Fruit fly (Drosophila melanogaster) whole organism, embryonic: Measurements from ENCODE around the gene dj-1beta.

ENCODE experiments used
- B-H1 ChIP-seq: fragments of 200-800 bp; sonication (Bioruptor generic); IDR thresholded peaks from 3 replicates; pipeline ENCODE4 v1.3.6; 2022; ENCODE audit warnings: missing biosample characterization, missing genetic modification characterization
- Blimp-1 ChIP-seq: fragments of 200-800 bp; sonication (Bioruptor generic); optimal IDR thresholded peaks from 3 replicates; lab custom pipeline; 2018; ENCODE audit warnings: missing biosample characterization, missing genetic modification characterization, mild to moderate bottlenecking, moderate library complexity, missing genetic modification reagents
- C15 ChIP-seq: fragments of 200-800 bp; sonication (Bioruptor generic); IDR thresholded peaks from 3 replicates; pipeline ENCODE4 v1.3.6; 2022; ENCODE audit warnings: missing biosample characterization, missing genetic modification characterization
- CG10267 ChIP-seq: fragments of 200-800 bp; sonication (Bioruptor generic); optimal IDR thresholded peaks from 2 replicates; lab custom pipeline; 2018; ENCODE audit warnings: missing biosample characterization, mild to moderate bottlenecking, missing genetic modification characterization, moderate library complexity
- CG16813 ChIP-seq: fragments of 200-800 bp; sonication (Bioruptor generic); IDR thresholded peaks from 3 replicates; pipeline ENCODE4 v1.3.6; 2022; ENCODE audit warnings: missing biosample characterization, missing genetic modification characterization; ENCODE audit not compliant: partially characterized antibody
- CG17359 ChIP-seq: fragments of 200-800 bp; sonication (Bioruptor generic); optimal IDR thresholded peaks from 3 replicates; lab custom pipeline; 2018; ENCODE audit warnings: missing biosample characterization, mild to moderate bottlenecking, missing genetic modification characterization, moderate library complexity
- CG17385 ChIP-seq: fragments of 200-800 bp; sonication (Bioruptor generic); optimal IDR thresholded peaks from 3 replicates; lab custom pipeline; 2018; ENCODE audit warnings: missing biosample characterization, mild to moderate bottlenecking, missing genetic modification characterization
- CG2120 ChIP-seq: fragments of 200-800 bp; sonication (Bioruptor generic); optimal IDR thresholded peaks from 3 replicates; lab custom pipeline; 2016; ENCODE audit warnings: missing biosample characterization, missing genetic modification characterization
- CG2889 ChIP-seq: fragments of 200-800 bp; sonication (Bioruptor generic); IDR thresholded peaks from 3 replicates; pipeline ENCODE4 v1.3.6; 2022; ENCODE audit warnings: missing biosample characterization, missing genetic modification characterization
- CG3065 ChIP-seq: fragments of 200-800 bp; sonication (Bioruptor generic); optimal IDR thresholded peaks from 2 replicates; lab custom pipeline; 2016; ENCODE audit warnings: missing biosample characterization, missing genetic modification characterization
- CG31441 ChIP-seq: fragments of 200-800 bp; sonication (Bioruptor generic); IDR thresholded peaks from 2 replicates; pipeline ENCODE4 v1.3.6; 2022; ENCODE audit warnings: missing biosample characterization, missing genetic modification characterization
- CG4360 ChIP-seq: fragments of 200-800 bp; sonication (Bioruptor generic); IDR thresholded peaks from 2 replicates; pipeline ENCODE4 v1.3.6; 2022; ENCODE audit warnings: missing biosample characterization, missing genetic modification characterization
- CG43689 ChIP-seq: fragments of 200-800 bp; sonication (Bioruptor generic); IDR thresholded peaks from 2 replicates; pipeline ENCODE4 v1.3.6; 2022; ENCODE audit warnings: missing biosample characterization, missing genetic modification characterization
- CG4404 ChIP-seq: fragments of 200-800 bp; sonication (Bioruptor generic); IDR thresholded peaks from 2 replicates; pipeline ENCODE4 v1.3.6; 2022; ENCODE audit warnings: missing biosample characterization, missing genetic modification characterization
- CG7357 ChIP-seq: fragments of 200-800 bp; sonication (Bioruptor generic); IDR thresholded peaks from 3 replicates; pipeline ENCODE4 v1.3.6; 2022; ENCODE audit warnings: missing biosample characterization, missing genetic modification characterization
- CG7839 ChIP-seq: fragments of 200-800 bp; sonication (Bioruptor generic); optimal IDR thresholded peaks from 3 replicates; lab custom pipeline; 2018; ENCODE audit warnings: missing biosample characterization, mild to moderate bottlenecking, missing genetic modification characterization, moderate library complexity
- CG8765 ChIP-seq: fragments of 200-800 bp; sonication (Bioruptor generic); IDR thresholded peaks from 2 replicates; pipeline ENCODE4 v1.3.6; 2022; ENCODE audit warnings: missing biosample characterization, missing genetic modification characterization
- Chrac-16 ChIP-seq: fragments of 200-800 bp; sonication (Bioruptor generic); optimal IDR thresholded peaks from 3 replicates; lab custom pipeline; 2016; ENCODE audit warnings: missing biosample characterization, missing genetic modification characterization
- Doc2 ChIP-seq: fragments of 200-800 bp; sonication (Bioruptor generic); IDR thresholded peaks from 2 replicates; pipeline ENCODE4 v1.3.6; 2022; ENCODE audit warnings: missing biosample characterization, missing genetic modification characterization
- ERR ChIP-seq: fragments of 200-800 bp; sonication (Bioruptor generic); optimal IDR thresholded peaks from 2 replicates; lab custom pipeline; 2016; ENCODE audit warnings: missing biosample characterization, missing genetic modification characterization
- GATAe ChIP-seq: fragments of 200-800 bp; sonication (Bioruptor generic); conservative IDR thresholded peaks from 2 replicates; pipeline ENCODE4 v1.3.6; 2022; ENCODE audit warnings: missing biosample characterization, missing genetic modification characterization
- H2.0 ChIP-seq: fragments of 200-800 bp; sonication (Bioruptor generic); IDR thresholded peaks from 2 replicates; pipeline ENCODE4 v1.3.6; 2022; ENCODE audit warnings: missing biosample characterization, missing genetic modification characterization
- HLH4C ChIP-seq: fragments of 200-800 bp; sonication (Bioruptor generic); IDR thresholded peaks from 3 replicates; pipeline ENCODE4 v1.3.6; 2022; ENCODE audit warnings: missing biosample characterization, missing genetic modification characterization; ENCODE audit not compliant: partially characterized antibody
- Jarid2 ChIP-seq: fragments of 200-800 bp; sonication (Bioruptor generic); optimal IDR thresholded peaks from 3 replicates; lab custom pipeline; 2017; ENCODE audit warnings: mild to moderate bottlenecking, missing biosample characterization, missing genetic modification reagents, missing genetic modification characterization
- Lhr ChIP-seq: fragments of 200-800 bp; sonication (Bioruptor generic); optimal IDR thresholded peaks from 3 replicates; lab custom pipeline; 2017; ENCODE audit warnings: mild to moderate bottlenecking, missing biosample characterization, missing genetic modification reagents, missing genetic modification characterization
- Mes4 ChIP-seq: fragments of 200-800 bp; sonication (Bioruptor generic); optimal IDR thresholded peaks from 2 replicates; lab custom pipeline; 2016; ENCODE audit warnings: missing biosample characterization, missing genetic modification characterization
- Nf-YA ChIP-seq: fragments of 200-800 bp; sonication (Bioruptor generic); IDR thresholded peaks from 2 replicates; pipeline ENCODE4 v1.3.6; 2022; ENCODE audit warnings: missing biosample characterization, missing genetic modification characterization
- Poxn ChIP-seq: fragments of 200-800 bp; sonication (Bioruptor generic); IDR thresholded peaks from 2 replicates; pipeline ENCODE4 v1.3.6; 2022; ENCODE audit warnings: missing biosample characterization, missing genetic modification characterization
- Ptx1 ChIP-seq: fragments of 200-800 bp; sonication (Bioruptor generic); IDR thresholded peaks from 2 replicates; pipeline ENCODE4 v1.3.6; 2022; ENCODE audit warnings: missing biosample characterization, missing genetic modification characterization
- Rfx ChIP-seq: fragments of 200-800 bp; sonication (Bioruptor generic); IDR thresholded peaks from 2 replicates; pipeline ENCODE4 v1.3.6; 2022; ENCODE audit warnings: missing biosample characterization, missing genetic modification characterization
- Ssrp ChIP-seq: fragments of 200-800 bp; sonication (Bioruptor generic); optimal IDR thresholded peaks from 2 replicates; lab custom pipeline; 2018; ENCODE audit warnings: missing biosample characterization, mild to moderate bottlenecking, missing genetic modification characterization, moderate library complexity
- Stat92E ChIP-seq, 3 experiments: fragments of >200 bp in 2 of 3; fragments of 200-800 bp in 1 of 3; sonication (Bioruptor generic) in 1 of 3; optimal IDR thresholded peaks; 2 replicates each; lab custom pipeline; 2017 to 2019; ENCODE audit warnings: missing biosample characterization in 3 of 3, missing genetic modification characterization in 3 of 3, mild to moderate bottlenecking in 1 of 3, moderate library complexity in 1 of 3
- Usf ChIP-seq: fragments of 200-800 bp; sonication (Bioruptor generic); optimal IDR thresholded peaks from 2 replicates; lab custom pipeline; 2017; ENCODE audit warnings: missing genotype, missing biosample characterization, missing genetic modification characterization
- Vsx1 ChIP-seq: fragments of 200-800 bp; sonication (Bioruptor generic); optimal IDR thresholded peaks from 2 replicates; lab custom pipeline; 2017; ENCODE audit warnings: missing biosample characterization, mild to moderate bottlenecking, missing genetic modification characterization, missing genetic modification reagents
- YL-1 ChIP-seq: fragments of 200-800 bp; sonication (Bioruptor generic); optimal IDR thresholded peaks from 3 replicates; lab custom pipeline; 2017; ENCODE audit warnings: missing biosample characterization, mild to moderate bottlenecking, missing genetic modification characterization
- bab2 ChIP-seq: fragments of 200-800 bp; sonication (Bioruptor generic); optimal IDR thresholded peaks from 2 replicates; lab custom pipeline; 2016; ENCODE audit warnings: missing biosample characterization, missing genetic modification characterization
- bsh ChIP-seq, 2 experiments: fragments of 200-800 bp; sonication (Bioruptor generic); optimal IDR thresholded peaks; 2 replicates each; lab custom pipeline; 2017 to 2018; ENCODE audit warnings: mild to moderate bottlenecking in 2 of 2, missing biosample characterization in 2 of 2, missing genetic modification characterization in 2 of 2, moderate library complexity in 1 of 2
- da ChIP-seq: fragments of 200-800 bp; sonication (Bioruptor generic); optimal IDR thresholded peaks from 2 replicates; lab custom pipeline; 2016; ENCODE audit warnings: missing biosample characterization, missing genetic modification characterization
- exex ChIP-seq: fragments of 200-800 bp; sonication (Bioruptor generic); optimal IDR thresholded peaks from 4 replicates; lab custom pipeline; 2018; ENCODE audit warnings: missing biosample characterization, mild to moderate bottlenecking, missing genetic modification characterization, moderate library complexity
- ken ChIP-seq: fragments of 200-800 bp; sonication (Bioruptor generic); IDR thresholded peaks from 3 replicates; pipeline ENCODE4 v1.3.6; 2022; ENCODE audit warnings: missing biosample characterization, missing genetic modification characterization
- lmd ChIP-seq: fragments of 200-800 bp; sonication (Bioruptor generic); IDR thresholded peaks from 2 replicates; pipeline ENCODE4 v1.3.6; 2022; ENCODE audit warnings: missing biosample characterization, missing genetic modification characterization
- lola ChIP-seq, 3 experiments: fragments of >200 bp in 2 of 3; fragments of 200-800 bp in 1 of 3; sonication (Bioruptor generic) in 1 of 3; optimal IDR thresholded peaks; 2 replicates each; lab custom pipeline; 2017 to 2019; ENCODE audit warnings: missing biosample characterization in 3 of 3, missing genetic modification characterization in 3 of 3, mild to moderate bottlenecking in 1 of 3, moderate library complexity in 1 of 3
- p53 ChIP-seq: fragments of 200-800 bp; sonication (Bioruptor generic); optimal IDR thresholded peaks from 2 replicates; lab custom pipeline; 2016; ENCODE audit warnings: missing biosample characterization, missing genetic modification characterization
- salm ChIP-seq: fragments of 200-800 bp; sonication (Bioruptor generic); optimal IDR thresholded peaks from 2 replicates; lab custom pipeline; 2018; ENCODE audit warnings: missing biosample characterization, mild to moderate bottlenecking, missing genetic modification characterization
- sens-2 ChIP-seq: fragments of 200-800 bp; sonication (Bioruptor generic); IDR thresholded peaks from 2 replicates; pipeline ENCODE4 v1.3.6; 2022; ENCODE audit warnings: missing biosample characterization, missing genetic modification characterization
- slou ChIP-seq: fragments of 200-800 bp; sonication (Bioruptor generic); optimal IDR thresholded peaks from 3 replicates; lab custom pipeline; 2016; ENCODE audit warnings: missing biosample characterization, missing genetic modification characterization
- sqz ChIP-seq: fragments of 200-800 bp; sonication (Bioruptor generic); optimal IDR thresholded peaks from 3 replicates; lab custom pipeline; 2018; ENCODE audit warnings: missing biosample characterization, mild to moderate bottlenecking, missing genetic modification characterization
- stc ChIP-seq: fragments of 200-800 bp; sonication (Bioruptor generic); IDR thresholded peaks from 2 replicates; pipeline ENCODE4 v1.3.6; 2022; ENCODE audit warnings: missing biosample characterization, missing genetic modification characterization
- twi ChIP-seq: fragments of 200-800 bp; optimal IDR thresholded peaks from 2 replicates; lab custom pipeline; 2019; ENCODE audit warnings: missing biosample characterization, mild to moderate bottlenecking, missing genetic modification characterization, moderate library complexity
- tx ChIP-seq: fragments of 200-800 bp; sonication (Bioruptor generic); optimal IDR thresholded peaks from 2 replicates; lab custom pipeline; 2016; ENCODE audit warnings: missing biosample characterization, missing genetic modification characterization
- zen ChIP-seq: fragments of 200-800 bp; sonication (Bioruptor generic); optimal IDR thresholded peaks from 3 replicates; lab custom pipeline; 2018; ENCODE audit warnings: missing biosample characterization, mild to moderate bottlenecking, missing genetic modification characterization, moderate library complexity

dj-1beta gene

dm6 chr3R:30805196-30805595 is 1.7 kb upstream of the dj-1beta start (continued):
- TF ChIP-seq Poxn, result no peak
- 0 out of 2 replicates have a peak, but pooled peaks have one; percentile 21 for TF ChIP-seq Ptx1
- TF ChIP-seq da (GFP tag; lab: Kevin White, UChicago), result no peak
- TF ChIP-seq lola (GFP tag; optimal IDR thresholded peaks at IDR 0.05; lab: Kevin White, UChicago), result peak in 1 of 3 experiments; percentile 1
- no peak for TF ChIP-seq Usf (GFP tag; lab: Kevin White, UChicago)
- no peak for TF ChIP-seq lmd (GFP tag; lab: Robert Waterston, UW)
- TF ChIP-seq stc (GFP tag; lab: Robert Waterston, UW), result peak; percentile 65
- no peak for TF ChIP-seq CG7357 (GFP tag; lab: Robert Waterston, UW)
- TF ChIP-seq Lhr (GFP tag; lab: Kevin White, UChicago), result no peak
- TF ChIP-seq CG16813 (GFP tag; lab: Robert Waterston, UW), result no peak
- TF ChIP-seq ken (GFP tag; lab: Robert Waterston, UW), result no peak
- no peak for TF ChIP-seq YL-1 (GFP tag; lab: Kevin White, UChicago)
- TF ChIP-seq zen (tag; lab: Kevin White, UChicago), result no peak
- no peak for TF ChIP-seq CG2120 (GFP tag; lab: Kevin White, UChicago)
- no peak for TF ChIP-seq Jarid2 (GFP tag; lab: Kevin White, UChicago)
- TF ChIP-seq Stat92E (GFP tag; optimal IDR thresholded peaks at IDR 0.05; lab: Kevin White, UChicago), result no peak
- no peak for TF ChIP-seq CG2889 (GFP tag; lab: Robert Waterston, UW)
- TF ChIP-seq salm (tag; lab: Kevin White, UChicago), result no peak
- TF ChIP-seq Chrac-16, result no peak
- TF ChIP-seq p53 (GFP tag; lab: Kevin White, UChicago), result no peak
- TF ChIP-seq Rfx (GFP tag; lab: Robert Waterston, UW), result 0 out of 2 replicates have a peak, but pooled peaks have one; percentile 17
- peak; percentile 24 for TF ChIP-seq Ssrp (tag; lab: Kevin White, UChicago)
- TF ChIP-seq sens-2, result no peak
- no peak for TF ChIP-seq HLH4C (GFP tag; lab: Robert Waterston, UW)
- no peak for TF ChIP-seq sqz (GFP tag; lab: Kevin White, UChicago)
- TF ChIP-seq B-H1 (GFP tag; lab: Robert Waterston, UW), result no peak
- TF ChIP-seq slou (GFP tag; lab: Kevin White, UChicago), result no peak
- TF ChIP-seq Mes4 (GFP tag; lab: Kevin White, UChicago), result no peak
- TF ChIP-seq Nf-YA (GFP tag; lab: Robert Waterston, UW), result no peak
- no peak for TF ChIP-seq Doc2 (GFP tag; lab: Robert Waterston, UW)
- peak; percentile 6 to 13 for TF ChIP-seq bsh (GFP tag; optimal IDR thresholded peaks at IDR 0.05; lab: Kevin White, UChicago)
- TF ChIP-seq CG17385 (GFP tag; lab: Kevin White, UChicago), result peak; percentile 0
- no peak for TF ChIP-seq twi
- TF ChIP-seq C15 (GFP tag; lab: Robert Waterston, UW), result no peak
- TF ChIP-seq H2.0, result no peak
- TF ChIP-seq CG7839 (tag; lab: Kevin White, UChicago), result peak; percentile 43
- no peak for TF ChIP-seq ERR
- TF ChIP-seq CG3065 (GFP tag; lab: Kevin White, UChicago), result no peak
- no peak for TF ChIP-seq CG8765 (GFP tag; lab: Robert Waterston, UW)
- TF ChIP-seq CG4360 (GFP tag; lab: Robert Waterston, UW), result no peak
- TF ChIP-seq Blimp-1, result peak; percentile 0
- no peak for TF ChIP-seq CG43689 (GFP tag; lab: Robert Waterston, UW)
- no peak for TF ChIP-seq bab2 (GFP tag; lab: Kevin White, UChicago)
- no peak for TF ChIP-seq tx (GFP tag; lab: Kevin White, UChicago)
- TF ChIP-seq GATAe (GFP tag; lab: Robert Waterston, UW), result no peak
- TF ChIP-seq CG10267 (tag; lab: Kevin White, UChicago), result no peak
- TF ChIP-seq CG31441 (GFP tag; lab: Robert Waterston, UW), result no peak
- peak; percentile 42 for TF ChIP-seq CG17359 (tag; lab: Kevin White, UChicago)
- no peak for TF ChIP-seq CG4404
- no peak for TF ChIP-seq exex (tag; lab: Kevin White, UChicago)
- TF ChIP-seq Vsx1 (GFP tag; lab: Kevin White, UChicago), result no peak
